Fruit fly (Drosophila melanogaster) whole organism, wandering third instar larva: ENCODE results near the gene CG4133.

Experiments used
- Abd-B ChIP-seq: fragments of >200 bp; optimal IDR thresholded peaks from 2 replicates; lab custom pipeline; 2017; ENCODE audit warnings: missing biosample characterization, missing genetic modification characterization
- CG32264 ChIP-seq: fragments of 200-800 bp; sonication (Bioruptor generic); optimal IDR thresholded peaks from 2 replicates; lab custom pipeline; 2016; ENCODE audit warnings: missing biosample characterization, missing genetic modification characterization
- CG9705 ChIP-seq: fragments of 200-800 bp; sonication (Bioruptor generic); optimal IDR thresholded peaks from 2 replicates; lab custom pipeline; 2018; ENCODE audit warnings: missing biosample characterization, mild to moderate bottlenecking, missing genetic modification characterization
- CrebA ChIP-seq: fragments of 200-800 bp; sonication (Bioruptor generic); optimal IDR thresholded peaks from 2 replicates; lab custom pipeline; 2016; ENCODE audit warnings: missing biosample characterization, mild to moderate bottlenecking, missing genetic modification characterization, borderline replicate concordance
- Dfd ChIP-seq: fragments of >200 bp; optimal IDR thresholded peaks from 2 replicates; lab custom pipeline; 2017; ENCODE audit warnings: missing biosample characterization, missing genetic modification characterization
- Dif ChIP-seq: fragments of 200-275, 200-300 bp; sonication (Bioruptor generic); optimal IDR thresholded peaks from 2 replicates; lab custom pipeline; 2018; ENCODE audit warnings: missing biosample characterization, missing genetic modification characterization; ENCODE audit not compliant: partially characterized antibody
- GATAd ChIP-seq: sonication (Bioruptor generic); optimal IDR thresholded peaks from 2 replicates; lab custom pipeline; 2016; ENCODE audit warnings: missing biosample characterization, missing genetic modification characterization
- HLH106 ChIP-seq: fragments of 200-800 bp; optimal IDR thresholded peaks from 3 replicates; lab custom pipeline; 2019; ENCODE audit warnings: missing biosample characterization, mild to moderate bottlenecking, missing genetic modification characterization, moderate library complexity
- Hnf4 ChIP-seq: fragments of 200-800 bp; sonication (Bioruptor generic); optimal IDR thresholded peaks from 2 replicates; lab custom pipeline; 2016; ENCODE audit warnings: missing biosample characterization, mild to moderate bottlenecking, missing genetic modification characterization
- Hr78 ChIP-seq: fragments of >200 bp; optimal IDR thresholded peaks from 2 replicates; lab custom pipeline; 2017; ENCODE audit warnings: missing biosample characterization, missing genetic modification characterization
- Hr83 ChIP-seq: fragments of 200-300 bp; sonication (Bioruptor generic); optimal IDR thresholded peaks from 2 replicates; lab custom pipeline; 2016; ENCODE audit warnings: missing biosample characterization, mild to moderate bottlenecking, missing genetic modification characterization, moderate library complexity; ENCODE audit not compliant: poor library complexity, severe bottlenecking
- Jra ChIP-seq: sonication (Bioruptor generic); optimal IDR thresholded peaks from 2 replicates; lab custom pipeline; 2016; ENCODE audit warnings: missing biosample characterization, missing genetic modification characterization
- Mio ChIP-seq: sonication (Bioruptor generic); optimal IDR thresholded peaks from 2 replicates; lab custom pipeline; 2016; ENCODE audit warnings: missing biosample characterization, missing genetic modification characterization
- Myc ChIP-seq: fragments of >200 bp; optimal IDR thresholded peaks from 2 replicates; lab custom pipeline; 2017
- N ChIP-seq: fragments of >200 bp; optimal IDR thresholded peaks from 2 replicates; lab custom pipeline; 2018; ENCODE audit warnings: missing biosample characterization, missing external identifiers, missing genetic modification characterization
- OdsH ChIP-seq: fragments of 200-800 bp; sonication (Bioruptor generic); optimal IDR thresholded peaks from 2 replicates; lab custom pipeline; 2016; ENCODE audit warnings: missing biosample characterization, mild to moderate bottlenecking, missing genetic modification characterization
- Rel ChIP-seq, 2 experiments: fragments of 200-800 bp; sonication (Bioruptor generic) in 1 of 2; optimal IDR thresholded peaks; 2 replicates in 1 of 2; 3 replicates in 1 of 2; lab custom pipeline; 2016 to 2019; ENCODE audit warnings: mild to moderate bottlenecking in 2 of 2, missing biosample characterization in 2 of 2, missing genetic modification characterization in 2 of 2, moderate library complexity in 1 of 2
- Sp1 ChIP-seq: fragments of 200-800 bp; sonication (Bioruptor generic); optimal IDR thresholded peaks from 3 replicates; lab custom pipeline; 2019; ENCODE audit warnings: missing biosample characterization, mild to moderate bottlenecking, missing genetic modification characterization, moderate library complexity
- Vsx2 ChIP-seq: fragments of 200-300, 225-300 bp; sonication (Bioruptor generic); optimal IDR thresholded peaks from 2 replicates; lab custom pipeline; 2018; ENCODE audit warnings: missing biosample characterization, missing genetic modification characterization; ENCODE audit not compliant: partially characterized antibody
- br ChIP-seq: fragments of 200-800 bp; sonication (Bioruptor generic); optimal IDR thresholded peaks from 2 replicates; lab custom pipeline; 2016; ENCODE audit warnings: missing biosample characterization, missing genetic modification characterization
- brk ChIP-seq: fragments of 200-800 bp; sonication (Bioruptor generic); optimal IDR thresholded peaks from 2 replicates; lab custom pipeline; 2016; ENCODE audit warnings: missing biosample characterization, mild to moderate bottlenecking, missing genetic modification characterization
- dl ChIP-seq, 2 experiments: fragments of 175-275, 200-275 bp in 1 of 2; fragments of 200-275 bp in 1 of 2; sonication (Bioruptor generic); optimal IDR thresholded peaks; lab custom pipeline; 2018; ENCODE audit warnings: mild to moderate bottlenecking in 2 of 2, missing biosample characterization in 2 of 2, missing genetic modification characterization in 2 of 2, moderate library complexity in 2 of 2; ENCODE audit not compliant: partially characterized antibody in 2 of 2, insufficient read depth in 1 of 2
- dmrt93B ChIP-seq: fragments of 200-800 bp; sonication (Bioruptor generic); optimal IDR thresholded peaks from 2 replicates; lab custom pipeline; 2018; ENCODE audit warnings: missing biosample characterization, mild to moderate bottlenecking, missing genetic modification characterization
- dsf ChIP-seq: sonication (Bioruptor generic); optimal IDR thresholded peaks from 2 replicates; lab custom pipeline; 2016; ENCODE audit warnings: missing biosample characterization, missing genetic modification characterization, borderline replicate concordance
- ey ChIP-seq: fragments of 200-800 bp; sonication (Bioruptor generic); optimal IDR thresholded peaks from 2 replicates; lab custom pipeline; 2016; ENCODE audit warnings: missing biosample characterization, missing genetic modification characterization
- foxo ChIP-seq, 2 experiments: fragments of 200-800 bp; sonication (Bioruptor generic); optimal IDR thresholded peaks; 2 replicates in 1 of 2; 3 replicates in 1 of 2; lab custom pipeline; 2016 to 2017; ENCODE audit warnings: missing biosample characterization in 2 of 2, missing genetic modification characterization in 2 of 2
- fru ChIP-seq: fragments of 200-800 bp; sonication (Bioruptor generic); optimal IDR thresholded peaks from 3 replicates; lab custom pipeline; 2016; ENCODE audit warnings: missing biosample characterization, mild to moderate bottlenecking, missing genetic modification characterization
- h ChIP-seq: fragments of 200-800 bp; sonication (Bioruptor generic); optimal IDR thresholded peaks from 3 replicates; lab custom pipeline; 2016; ENCODE audit warnings: missing biosample characterization, mild to moderate bottlenecking, missing genetic modification characterization
- jim ChIP-seq: fragments of 175-275, 200-325 bp; sonication (Bioruptor generic); optimal IDR thresholded peaks from 2 replicates; lab custom pipeline; 2016; ENCODE audit warnings: missing biosample characterization, mild to moderate bottlenecking, missing genetic modification characterization
- lola ChIP-seq: fragments of >200 bp; optimal IDR thresholded peaks from 2 replicates; lab custom pipeline; 2017; ENCODE audit warnings: missing biosample characterization, missing genetic modification characterization
- pan ChIP-seq: fragments of >200 bp; optimal IDR thresholded peaks from 2 replicates; lab custom pipeline; 2017
- psq ChIP-seq: fragments of 200-800 bp; sonication (Bioruptor generic); optimal IDR thresholded peaks from 3 replicates; lab custom pipeline; 2017; ENCODE audit warnings: missing biosample characterization, mild to moderate bottlenecking, missing genetic modification characterization, moderate library complexity
- rgr ChIP-seq: fragments of 200-800 bp; sonication (Bioruptor generic); optimal IDR thresholded peaks from 3 replicates; lab custom pipeline; 2016; ENCODE audit warnings: missing biosample characterization, mild to moderate bottlenecking, missing genetic modification characterization
- sage ChIP-seq: fragments of 200-800 bp; sonication (Bioruptor generic); optimal IDR thresholded peaks from 2 replicates; lab custom pipeline; 2016; ENCODE audit warnings: missing biosample characterization, mild to moderate bottlenecking, missing genetic modification characterization
- sv ChIP-seq: fragments of 200-800 bp; sonication (Bioruptor generic); optimal IDR thresholded peaks from 3 replicates; lab custom pipeline; 2016; ENCODE audit warnings: missing biosample characterization, missing genetic modification characterization
- tai ChIP-seq: sonication (Bioruptor generic); optimal IDR thresholded peaks from 2 replicates; lab custom pipeline; 2016; ENCODE audit warnings: missing biosample characterization, missing genetic modification characterization
- usp ChIP-seq: fragments of >200 bp; optimal IDR thresholded peaks from 2 replicates; lab custom pipeline; 2017; ENCODE audit warnings: missing biosample characterization, missing genetic modification characterization
- woc ChIP-seq: sonication (Bioruptor generic); optimal IDR thresholded peaks from 2 replicates; lab custom pipeline; 2016; ENCODE audit warnings: missing biosample characterization, mild to moderate bottlenecking, missing genetic modification characterization

CG4133 gene

dm6 chr2L:471021-471479 lies 15.7 kb downstream of the CG4133 start:
- TF ChIP-seq Hr83 (GFP tag; lab: Kevin White, UChicago), result no peak
- TF ChIP-seq psq (GFP tag; lab: Kevin White, UChicago), result peak; percentile 48
- no peak for TF ChIP-seq tai
- TF ChIP-seq Rel (GFP tag; optimal IDR thresholded peaks at IDR 0.05; lab: Kevin White, UChicago), result peak; percentile 40
- no peak for TF ChIP-seq Rel (tag; optimal IDR thresholded peaks at IDR 0.05; lab: Kevin White, UChicago)
- no peak for TF ChIP-seq Mio (GFP tag; lab: Kevin White, UChicago)
- TF ChIP-seq jim (GFP tag; lab: Kevin White, UChicago), result peak; percentile 98
- peak; percentile 78 for TF ChIP-seq OdsH
- peak; percentile 22 for TF ChIP-seq CrebA
- TF ChIP-seq sv (GFP tag; lab: Kevin White, UChicago), result peak; percentile 18
- TF ChIP-seq h, result peak; percentile 71
- TF ChIP-seq foxo (GFP tag; optimal IDR thresholded peaks at IDR 0.05; lab: Kevin White, UChicago), result peak in 1 of 2 experiments; percentile 48
- TF ChIP-seq rgr (GFP tag; lab: Kevin White, UChicago), result peak; percentile 73
- TF ChIP-seq HLH106 (tag; lab: Kevin White, UChicago), result peak; percentile 74
- TF ChIP-seq dmrt93B, result peak; percentile 15
- peak; percentile 61 for TF ChIP-seq Dfd
- TF ChIP-seq Hnf4, result peak; percentile 11
- peak; percentile 50 for TF ChIP-seq sage
- peak; percentile 63 for TF ChIP-seq Sp1 (GFP tag; lab: Kevin White, UChicago)
- TF ChIP-seq usp (GFP tag; lab: Kevin White, UChicago), result no peak
- no peak for TF ChIP-seq CG32264 (GFP tag; lab: Kevin White, UChicago)
- peak; percentile 73 for TF ChIP-seq brk (GFP tag; lab: Kevin White, UChicago)
- TF ChIP-seq woc (GFP tag; lab: Kevin White, UChicago), result no peak

- TF ChIP-seq rgr (GFP tag; lab: Kevin White, UChicago) (peak; percentile 79), Hr78 (GFP tag; lab: Kevin White, UChicago) (no peak), lola (GFP tag; lab: Kevin White, UChicago) (no peak), CG9705 (GFP tag; lab: Kevin White, UChicago) (peak; percentile 52), ey (GFP tag; lab: Kevin White, UChicago) (peak; percentile 74), Myc (lab: Kevin White, UChicago) (no peak), HLH106 (tag; lab: Kevin White, UChicago) (peak; percentile 76), brk (GFP tag; lab: Kevin White, UChicago) (peak; percentile 11), Hr83 (GFP tag; lab: Kevin White, UChicago) (peak; percentile 56), Rel (GFP tag; optimal IDR thresholded peaks at IDR 0.05; lab: Kevin White, UChicago) (no peak), Rel (tag; optimal IDR thresholded peaks at IDR 0.05; lab: Kevin White, UChicago) (peak; percentile 57), psq (GFP tag; lab: Kevin White, UChicago) (peak; percentile 48), dsf (GFP tag; lab: Kevin White, UChicago) (no peak), Vsx2 (GFP tag; lab: Kevin White, UChicago) (no peak), Jra (GFP tag; lab: Kevin White, UChicago) (no peak), sv (GFP tag; lab: Kevin White, UChicago) (peak; percentile 89), Hnf4 (peak; percentile 65), fru (GFP tag; lab: Kevin White, UChicago) (peak; percentile 76), br (GFP tag; lab: Kevin White, UChicago) (peak; percentile 66), tai (no peak), foxo (GFP tag; optimal IDR thresholded peaks at IDR 0.05; lab: Kevin White, UChicago) (peak in 1 of 2 experiments; percentile 81), dmrt93B (peak; percentile 48), Abd-B (GFP tag; lab: Kevin White, UChicago) (no peak), N (GFP tag; lab: Kevin White, UChicago) (no peak), usp (GFP tag; lab: Kevin White, UChicago) (no peak), CG32264 (GFP tag; lab: Kevin White, UChicago) (no peak), jim (GFP tag; lab: Kevin White, UChicago) (peak; percentile 86), sage (no peak), Dfd (no peak), GATAd (no peak), Sp1 (GFP tag; lab: Kevin White, UChicago) (peak; percentile 59), Dif (peak; percentile 90), woc (GFP tag; lab: Kevin White, UChicago) (peak; percentile 38), pan (lab: Kevin White, UChicago) (no peak), OdsH (peak; percentile 64), Mio (GFP tag; lab: Kevin White, UChicago) (no peak), CrebA (peak; percentile 83), h (peak; percentile 79), dl (GFP tag; optimal IDR thresholded peaks at IDR 0.05; lab: Kevin White, UChicago; ENCODE audit: insufficient read depth in 1 of 2, partially characterized antibody in 2 of 2) (peak; percentile 80 to 86)
Measured at dm6 chr2L:472073-472590, 16.8 kb downstream of the CG4133 start, which contains the start of gene CG4297. Gene CG4297, minus strand, starts transcription at chr2L:472200.
